Fruit fly (Drosophila melanogaster) whole organism, embryonic: ENCODE results near the gene lmd.

Experiments
- Adf1 ChIP-seq: fragments of 200-800 bp; sonication (Bioruptor generic); IDR thresholded peaks from 2 replicates; pipeline ENCODE4 v1.3.6; 2022; ENCODE audit warnings: missing biosample characterization, missing genetic modification characterization
- Bgb ChIP-seq: fragments of 200-800 bp; sonication (Bioruptor generic); IDR thresholded peaks from 2 replicates; pipeline ENCODE4 v1.3.6; 2022; ENCODE audit warnings: missing biosample characterization, missing genetic modification characterization; ENCODE audit not compliant: partially characterized antibody
- CG11456 ChIP-seq: fragments of 200-800 bp; sonication (Bioruptor generic); IDR thresholded peaks from 3 replicates; pipeline ENCODE4 v1.3.6; 2022; ENCODE audit warnings: missing biosample characterization, missing genetic modification characterization
- CG12942 ChIP-seq: fragments of 200-800 bp; sonication (Bioruptor generic); optimal IDR thresholded peaks from 3 replicates; lab custom pipeline; 2016; ENCODE audit warnings: missing biosample characterization, missing genetic modification characterization
- CG17829 ChIP-seq: fragments of 200-800 bp; optimal IDR thresholded peaks from 2 replicates; lab custom pipeline; 2019; ENCODE audit warnings: missing biosample characterization, mild to moderate bottlenecking, missing genetic modification characterization, moderate library complexity
- CG2116 ChIP-seq: fragments of 200-800 bp; sonication (Bioruptor generic); optimal IDR thresholded peaks from 3 replicates; lab custom pipeline; 2018; ENCODE audit warnings: missing biosample characterization, mild to moderate bottlenecking, missing genetic modification characterization
- CG2120 ChIP-seq: fragments of 200-800 bp; sonication (Bioruptor generic); optimal IDR thresholded peaks from 3 replicates; lab custom pipeline; 2016; ENCODE audit warnings: missing biosample characterization, missing genetic modification characterization
- CG2129 ChIP-seq: fragments of 200-800 bp; sonication (Bioruptor generic); IDR thresholded peaks from 2 replicates; pipeline ENCODE4 v1.3.6; 2022; ENCODE audit warnings: missing biosample characterization, missing genetic modification characterization; ENCODE audit not compliant: partially characterized antibody
- CG31441 ChIP-seq: fragments of 200-800 bp; sonication (Bioruptor generic); IDR thresholded peaks from 2 replicates; pipeline ENCODE4 v1.3.6; 2022; ENCODE audit warnings: missing biosample characterization, missing genetic modification characterization
- CG34224 ChIP-seq: fragments of 200-800 bp; sonication (Bioruptor generic); IDR thresholded peaks from 3 replicates; pipeline ENCODE4 v1.3.6; 2022; ENCODE audit warnings: missing biosample characterization, missing genetic modification characterization; ENCODE audit not compliant: partially characterized antibody
- CG7928 ChIP-seq: fragments of 200-800 bp; sonication (Bioruptor generic); optimal IDR thresholded peaks from 2 replicates; lab custom pipeline; 2017; ENCODE audit warnings: missing biosample characterization, mild to moderate bottlenecking, missing genetic modification characterization
- CG7963 ChIP-seq: fragments of 200-800 bp; sonication (Bioruptor generic); IDR thresholded peaks from 3 replicates; pipeline ENCODE4 v1.3.6; 2022; ENCODE audit warnings: missing biosample characterization, missing genetic modification characterization; ENCODE audit not compliant: partially characterized antibody
- CG8388 ChIP-seq: fragments of 200-800 bp; sonication (Bioruptor generic); optimal IDR thresholded peaks from 2 replicates; lab custom pipeline; 2019; ENCODE audit warnings: missing biosample characterization, mild to moderate bottlenecking, missing genetic modification characterization, moderate library complexity
- CG9609 ChIP-seq: fragments of 200-800 bp; sonication (Bioruptor generic); optimal IDR thresholded peaks from 3 replicates; lab custom pipeline; 2016; ENCODE audit warnings: missing biosample characterization, missing genetic modification characterization
- CG9932 ChIP-seq: fragments of 200-800 bp; sonication (Bioruptor generic); IDR thresholded peaks from 2 replicates; pipeline ENCODE4 v1.3.6; 2022; ENCODE audit warnings: missing biosample characterization, missing genetic modification characterization
- CrebB ChIP-seq: fragments of 200-800 bp; sonication (Bioruptor generic); optimal IDR thresholded peaks from 3 replicates; lab custom pipeline; 2018; ENCODE audit warnings: missing biosample characterization, mild to moderate bottlenecking, missing genetic modification characterization
- Dfd ChIP-seq, 2 experiments: fragments of >200 bp; optimal IDR thresholded peaks; 2 replicates each; lab custom pipeline; 2017; ENCODE audit warnings: missing biosample characterization in 2 of 2, missing genetic modification characterization in 2 of 2
- Dip2 ChIP-seq: fragments of 200-800 bp; sonication (Bioruptor generic); IDR thresholded peaks from 2 replicates; pipeline ENCODE4 v1.3.6; 2022; ENCODE audit warnings: missing biosample characterization, missing genetic modification characterization
- E2f2 ChIP-seq: fragments of 200-800 bp; sonication (Bioruptor generic); IDR thresholded peaks from 2 replicates; pipeline ENCODE4 v1.3.6; 2022; ENCODE audit warnings: missing biosample characterization, missing genetic modification characterization
- Fer1 ChIP-seq: fragments of 200-800 bp; sonication (Bioruptor generic); optimal IDR thresholded peaks from 2 replicates; lab custom pipeline; 2017; ENCODE audit warnings: missing biosample characterization, mild to moderate bottlenecking, missing genetic modification characterization
- Gug ChIP-seq: fragments of 200-800 bp; sonication (Bioruptor generic); IDR thresholded peaks from 4 replicates; pipeline ENCODE4 v1.3.6; 2022; ENCODE audit warnings: missing biosample characterization, missing genetic modification characterization
- HLH4C ChIP-seq: fragments of 200-800 bp; sonication (Bioruptor generic); IDR thresholded peaks from 3 replicates; pipeline ENCODE4 v1.3.6; 2022; ENCODE audit warnings: missing biosample characterization, missing genetic modification characterization; ENCODE audit not compliant: partially characterized antibody
- Mad ChIP-seq: fragments of 200-800 bp; sonication (Bioruptor generic); optimal IDR thresholded peaks from 2 replicates; lab custom pipeline; 2016; ENCODE audit warnings: missing biosample characterization, missing genetic modification characterization
- Mrtf ChIP-seq: fragments of 200-800 bp; sonication (Bioruptor generic); IDR thresholded peaks from 3 replicates; pipeline ENCODE4 v1.3.6; 2022; ENCODE audit warnings: missing biosample characterization, missing genetic modification characterization
- Nf-YB ChIP-seq: fragments of 200-800 bp; sonication (Bioruptor generic); optimal IDR thresholded peaks from 3 replicates; lab custom pipeline; 2019; ENCODE audit warnings: missing biosample characterization, mild to moderate bottlenecking, missing genetic modification characterization, moderate library complexity
- Oli ChIP-seq: fragments of 200-800 bp; sonication (Bioruptor generic); optimal IDR thresholded peaks from 2 replicates; lab custom pipeline; 2018; ENCODE audit warnings: missing biosample characterization, mild to moderate bottlenecking, missing genetic modification characterization, moderate library complexity
- Opbp ChIP-seq: fragments of 200-800 bp; sonication (Bioruptor generic); IDR thresholded peaks from 3 replicates; pipeline ENCODE4 v1.3.6; 2022; ENCODE audit warnings: missing biosample characterization, missing genetic modification characterization; ENCODE audit not compliant: partially characterized antibody
- Rx ChIP-seq: fragments of 200-800 bp; sonication (Bioruptor generic); IDR thresholded peaks from 2 replicates; pipeline ENCODE4 v1.3.6; 2022; ENCODE audit warnings: missing biosample characterization, missing genetic modification characterization
- Sox102F ChIP-seq: fragments of 200-800 bp; sonication (Bioruptor generic); optimal IDR thresholded peaks from 2 replicates; lab custom pipeline; 2018; ENCODE audit warnings: missing biosample characterization, mild to moderate bottlenecking, missing genetic modification characterization, moderate library complexity
- Spps ChIP-seq: fragments of 200-800 bp; sonication (Bioruptor generic); optimal IDR thresholded peaks from 2 replicates; lab custom pipeline; 2018; ENCODE audit warnings: missing biosample characterization, mild to moderate bottlenecking, missing genetic modification characterization
- Usf ChIP-seq: fragments of 200-800 bp; sonication (Bioruptor generic); optimal IDR thresholded peaks from 2 replicates; lab custom pipeline; 2017; ENCODE audit warnings: missing genotype, missing biosample characterization, missing genetic modification characterization
- bsh ChIP-seq, 2 experiments: fragments of 200-800 bp; sonication (Bioruptor generic); optimal IDR thresholded peaks; 2 replicates each; lab custom pipeline; 2017 to 2018; ENCODE audit warnings: mild to moderate bottlenecking in 2 of 2, missing biosample characterization in 2 of 2, missing genetic modification characterization in 2 of 2, moderate library complexity in 1 of 2
- dmrt11E ChIP-seq: fragments of 200-800 bp; sonication (Bioruptor generic); optimal IDR thresholded peaks from 3 replicates; lab custom pipeline; 2018; ENCODE audit warnings: missing biosample characterization, mild to moderate bottlenecking, missing genetic modification characterization, moderate library complexity
- ewg ChIP-seq: fragments of 200-800 bp; sonication (Bioruptor generic); optimal IDR thresholded peaks from 3 replicates; lab custom pipeline; 2017; ENCODE audit warnings: mild to moderate bottlenecking, missing biosample characterization, missing genetic modification reagents, missing genetic modification characterization
- grau ChIP-seq: fragments of 200-800 bp; optimal IDR thresholded peaks from 3 replicates; lab custom pipeline; 2019; ENCODE audit warnings: missing biosample characterization, mild to moderate bottlenecking, missing genetic modification characterization, moderate library complexity
- hkb ChIP-seq, 2 experiments: fragments of 200-800 bp in 1 of 2; fragments of >200 bp in 1 of 2; sonication (Bioruptor generic) in 1 of 2; IDR thresholded peaks in 1 of 2; optimal IDR thresholded peaks in 1 of 2; 2 replicates each; pipeline versions ENCODE4 v1.3.6 to Lab custom; 2017 to 2022; ENCODE audit warnings: missing biosample characterization in 1 of 2, missing genetic modification characterization in 1 of 2
- ind ChIP-seq: fragments of 200-800 bp; sonication (Bioruptor generic); optimal IDR thresholded peaks from 3 replicates; lab custom pipeline; 2016; ENCODE audit warnings: missing biosample characterization, missing genetic modification characterization
- kah ChIP-seq: fragments of 200-800 bp; sonication (Bioruptor generic); optimal IDR thresholded peaks from 2 replicates; lab custom pipeline; 2018; ENCODE audit warnings: missing biosample characterization, mild to moderate bottlenecking, missing genetic modification characterization
- kay ChIP-seq: fragments of 200-800 bp; sonication (Bioruptor generic); optimal IDR thresholded peaks from 2 replicates; lab custom pipeline; 2016; ENCODE audit warnings: missing biosample characterization, missing genetic modification characterization
- lbe ChIP-seq: fragments of 200-800 bp; sonication (Bioruptor generic); optimal IDR thresholded peaks from 2 replicates; lab custom pipeline; 2016; ENCODE audit warnings: missing biosample characterization, mild to moderate bottlenecking, missing genetic modification characterization
- onecut ChIP-seq: fragments of 200-800 bp; sonication (Bioruptor generic); IDR thresholded peaks from 2 replicates; pipeline ENCODE4 v1.3.6; 2022; ENCODE audit warnings: missing biosample characterization, missing genetic modification characterization
- pzg ChIP-seq: fragments of 200-800 bp; sonication (Bioruptor generic); optimal IDR thresholded peaks from 3 replicates; lab custom pipeline; 2018; ENCODE audit warnings: missing biosample characterization, mild to moderate bottlenecking, missing genetic modification characterization, moderate library complexity
- row ChIP-seq: fragments of 200-800 bp; sonication (Bioruptor generic); IDR thresholded peaks from 3 replicates; pipeline ENCODE4 v1.3.6; 2022; ENCODE audit warnings: missing biosample characterization, missing genetic modification characterization
- sens ChIP-seq: fragments of 200-800 bp; sonication (Bioruptor generic); peaks from one replicate; lab custom pipeline; 2016; ENCODE audit warnings: missing biosample characterization, missing genetic modification characterization
- slbo ChIP-seq: fragments of 200-800 bp; sonication (Bioruptor generic); IDR thresholded peaks from 2 replicates; pipeline ENCODE4 v1.3.6; 2022; ENCODE audit warnings: missing biosample characterization, missing genetic modification characterization
- tgo ChIP-seq: fragments of 200-800 bp; sonication (Bioruptor generic); IDR thresholded peaks from 3 replicates; pipeline ENCODE4 v1.3.6; 2022; ENCODE audit warnings: missing biosample characterization, missing genetic modification characterization
- tna ChIP-seq: fragments of 200-800 bp; sonication (Bioruptor generic); IDR thresholded peaks from 2 replicates; pipeline ENCODE4 v1.3.6; 2022; ENCODE audit warnings: missing biosample characterization, missing genetic modification characterization; ENCODE audit not compliant: partially characterized antibody
- unc-4 ChIP-seq: fragments of 200-800 bp; sonication (Bioruptor generic); IDR thresholded peaks from 2 replicates; pipeline ENCODE4 v1.3.6; 2022; ENCODE audit warnings: missing biosample characterization, missing genetic modification characterization; ENCODE audit not compliant: partially characterized antibody
- unpg ChIP-seq: fragments of 200-800 bp; sonication (Bioruptor generic); optimal IDR thresholded peaks from 3 replicates; lab custom pipeline; 2018; ENCODE audit warnings: missing biosample characterization, mild to moderate bottlenecking, missing genetic modification characterization, moderate library complexity

Gene lmd

dm6 chr3R:23061209-23061608 lies 34.7 kb upstream of the lmd start, which contains the start of the genes sav and Ublcp1 (continued):
- no peak for TF ChIP-seq Mad
- peak; percentile 61 for TF ChIP-seq lbe (GFP tag; lab: Kevin White, UChicago)
- 0 out of 2 replicates have a peak, but pooled peaks have one; percentile 3 for TF ChIP-seq onecut
- TF ChIP-seq kah (GFP tag; lab: Kevin White, UChicago): no peak
- peak; percentile 27; the same call in 1 of the 4 replicates for TF ChIP-seq Gug
- no peak for TF ChIP-seq Nf-YB (GFP tag; lab: Kevin White, UChicago)
- peak; percentile 87 for TF ChIP-seq Bgb (GFP tag; lab: Robert Waterston, UW)
- TF ChIP-seq Mrtf: no peak
- no peak for TF ChIP-seq CrebB (tag; lab: Kevin White, UChicago)
- no peak for TF ChIP-seq Rx (GFP tag; lab: Robert Waterston, UW)
- peak; percentile 41 for TF ChIP-seq Fer1 (GFP tag; lab: Kevin White, UChicago)
- TF ChIP-seq Opbp (GFP tag; lab: Robert Waterston, UW): peak; percentile 88
- TF ChIP-seq Dfd (GFP tag; optimal IDR thresholded peaks at IDR 0.05; lab: Kevin White, UChicago): no peak
- no peak for TF ChIP-seq CG7928
- peak; percentile 33 for TF ChIP-seq pzg (GFP tag; lab: Kevin White, UChicago)
- TF ChIP-seq ewg: no peak
- TF ChIP-seq grau (tag; lab: Kevin White, UChicago): peak; percentile 25
- peak; percentile 0 for TF ChIP-seq CG12942 (GFP tag; lab: Kevin White, UChicago)
- TF ChIP-seq CG9932 (GFP tag; lab: Robert Waterston, UW): peak; percentile 41; the same call in 1 of the 2 replicates
- peak; percentile 16 for TF ChIP-seq Oli
- TF ChIP-seq Spps (tag; lab: Kevin White, UChicago): peak; percentile 17
- no peak for TF ChIP-seq CG11456 (GFP tag; lab: Robert Waterston, UW)
- TF ChIP-seq HLH4C (GFP tag; lab: Robert Waterston, UW): peak; percentile 91
- peak; percentile 90 for TF ChIP-seq unc-4 (GFP tag; lab: Robert Waterston, UW)
- peak; percentile 32 for TF ChIP-seq dmrt11E (tag; lab: Kevin White, UChicago)
- peak; percentile 78 for TF ChIP-seq CG2116 (GFP tag; lab: Kevin White, UChicago)
- peak; percentile 25 for TF ChIP-seq ind (GFP tag; lab: Kevin White, UChicago)
- TF ChIP-seq Adf1 (GFP tag; lab: Robert Waterston, UW): peak; percentile 26; the same call in 1 of the 2 replicates
- peak; percentile 36 for TF ChIP-seq unpg
- TF ChIP-seq Sox102F (GFP tag; lab: Kevin White, UChicago): peak; percentile 30
- TF ChIP-seq CG34224 (GFP tag; lab: Robert Waterston, UW): peak; percentile 92
- peak; percentile 32 for TF ChIP-seq CG2120 (GFP tag; lab: Kevin White, UChicago)
- peak; percentile 49 for TF ChIP-seq sens (GFP tag; lab: Kevin White, UChicago)
- TF ChIP-seq slbo (GFP tag; lab: Robert Waterston, UW): peak; percentile 11; the same call in 1 of the 2 replicates
- no peak for TF ChIP-seq kay (GFP tag; lab: Kevin White, UChicago)
- TF ChIP-seq hkb (optimal IDR thresholded peaks at IDR 0.05; lab: Kevin White, UChicago): no peak
- 0 out of 2 replicates have a peak, but pooled peaks have one; percentile 13 for TF ChIP-seq hkb (GFP tag; IDR thresholded peaks at IDR 0.05; lab: Robert Waterston, UW)
- 0 out of 3 replicates have a peak, but pooled peaks have one; percentile 14 for TF ChIP-seq tgo
- TF ChIP-seq CG8388 (GFP tag; lab: Kevin White, UChicago): peak; percentile 18
- peak; percentile 69; the same call in 1 of the 2 replicates for TF ChIP-seq tna (GFP tag; lab: Robert Waterston, UW)
- TF ChIP-seq CG31441 (GFP tag; lab: Robert Waterston, UW): peak; percentile 53
- peak; percentile 80 for TF ChIP-seq CG7963 (GFP tag; lab: Robert Waterston, UW)
- TF ChIP-seq bsh (GFP tag; optimal IDR thresholded peaks at IDR 0.05; lab: Kevin White, UChicago): peak in 1 of 2 experiments; percentile 12
- no peak for TF ChIP-seq Usf (GFP tag; lab: Kevin White, UChicago)
- TF ChIP-seq CG2129: peak; percentile 92
- TF ChIP-seq row (GFP tag; lab: Robert Waterston, UW): peak; percentile 67
- TF ChIP-seq CG9609 (GFP tag; lab: Kevin White, UChicago): peak; percentile 0
- peak; percentile 53 for TF ChIP-seq CG17829 (tag; lab: Kevin White, UChicago)
- no peak for TF ChIP-seq Dip2 (GFP tag; lab: Robert Waterston, UW)
- peak; percentile 54 for TF ChIP-seq E2f2
